Fruit fly (Drosophila melanogaster) whole organism, embryonic: ENCODE data around the gene Xport-B.

Experiments
- CG10543 ChIP-seq: fragments of 200-800 bp; sonication (Bioruptor generic); optimal IDR thresholded peaks from 3 replicates; lab custom pipeline; 2017; ENCODE audit warnings: missing biosample characterization, mild to moderate bottlenecking, missing genetic modification characterization, moderate library complexity
- CG12071 ChIP-seq: fragments of 200-800 bp; sonication (Bioruptor generic); optimal IDR thresholded peaks from 3 replicates; lab custom pipeline; 2018; ENCODE audit warnings: missing biosample characterization, mild to moderate bottlenecking, missing genetic modification characterization
- CG12299 ChIP-seq: fragments of 200-800 bp; sonication (Bioruptor generic); optimal IDR thresholded peaks from 2 replicates; lab custom pipeline; 2018; ENCODE audit warnings: missing biosample characterization, mild to moderate bottlenecking, missing genetic modification characterization
- CG12391 ChIP-seq: fragments of 200-800 bp; sonication (Bioruptor generic); optimal IDR thresholded peaks from 3 replicates; lab custom pipeline; 2018; ENCODE audit warnings: missing biosample characterization, mild to moderate bottlenecking, missing genetic modification characterization, moderate library complexity
- CG13894 ChIP-seq: fragments of 200-800 bp; sonication (Bioruptor generic); optimal IDR thresholded peaks from 3 replicates; lab custom pipeline; 2018; ENCODE audit warnings: missing biosample characterization, mild to moderate bottlenecking, missing genetic modification characterization, moderate library complexity
- CG14014 ChIP-seq: fragments of 200-800 bp; sonication (Bioruptor generic); IDR thresholded peaks from 2 replicates; pipeline ENCODE4 v1.3.6; 2022; ENCODE audit warnings: missing biosample characterization, missing genetic modification characterization
- CG14667 ChIP-seq: fragments of 200-800 bp; sonication (Bioruptor generic); IDR thresholded peaks from 2 replicates; pipeline ENCODE4 v1.3.6; 2022; ENCODE audit warnings: missing biosample characterization, missing genetic modification characterization
- CG18619 ChIP-seq: fragments of 200-800 bp; sonication (Bioruptor generic); optimal IDR thresholded peaks from 3 replicates; lab custom pipeline; 2017; ENCODE audit warnings: missing biosample characterization, mild to moderate bottlenecking, missing genetic modification characterization
- CG3281 ChIP-seq: fragments of 200-800 bp; sonication (Bioruptor generic); optimal IDR thresholded peaks from 3 replicates; lab custom pipeline; 2017; ENCODE audit warnings: missing biosample characterization, mild to moderate bottlenecking, missing genetic modification characterization
- CG42726 ChIP-seq: fragments of 200-800 bp; sonication (Bioruptor generic); IDR thresholded peaks from 2 replicates; pipeline ENCODE4 v1.3.6; 2022; ENCODE audit warnings: missing biosample characterization, missing genetic modification characterization; ENCODE audit not compliant: partially characterized antibody
- CG8290 ChIP-seq, 3 experiments: fragments of 200-800 bp; sonication (Bioruptor generic); optimal IDR thresholded peaks; 2 replicates each; lab custom pipeline; 2016 to 2019; ENCODE audit warnings: missing biosample characterization in 3 of 3, missing genetic modification characterization in 3 of 3, mild to moderate bottlenecking in 2 of 3, moderate library complexity in 1 of 3
- CG8944 ChIP-seq: fragments of 200-800 bp; sonication (Bioruptor generic); optimal IDR thresholded peaks from 3 replicates; lab custom pipeline; 2016; ENCODE audit warnings: missing biosample characterization, missing genetic modification characterization
- CG9797 ChIP-seq: fragments of 200-800 bp; sonication (Bioruptor generic); optimal IDR thresholded peaks from 3 replicates; lab custom pipeline; 2018; ENCODE audit warnings: missing biosample characterization, mild to moderate bottlenecking, missing genetic modification characterization
- CoRest ChIP-seq: fragments of 200-800 bp; sonication (Bioruptor generic); optimal IDR thresholded peaks from 3 replicates; lab custom pipeline; 2018; ENCODE audit warnings: missing biosample characterization, mild to moderate bottlenecking, missing genetic modification characterization, moderate library complexity
- Dad ChIP-seq: fragments of 200-800 bp; sonication (Bioruptor generic); optimal IDR thresholded peaks from 3 replicates; lab custom pipeline; 2016; ENCODE audit warnings: missing biosample characterization, missing genetic modification characterization
- Dek ChIP-seq: fragments of 200-800 bp; sonication (Bioruptor generic); optimal IDR thresholded peaks from 3 replicates; lab custom pipeline; 2019; ENCODE audit warnings: missing biosample characterization, mild to moderate bottlenecking, missing genetic modification characterization, moderate library complexity
- E2f2 ChIP-seq: fragments of 200-800 bp; sonication (Bioruptor generic); IDR thresholded peaks from 2 replicates; pipeline ENCODE4 v1.3.6; 2022; ENCODE audit warnings: missing biosample characterization, missing genetic modification characterization
- Eip74EF ChIP-seq, 2 experiments: fragments of 200-800 bp in 1 of 2; fragments of >200 bp in 1 of 2; sonication (Bioruptor generic) in 1 of 2; optimal IDR thresholded peaks; 2 replicates each; lab custom pipeline; 2017 to 2019; ENCODE audit warnings: missing biosample characterization in 2 of 2, missing genetic modification characterization in 2 of 2, mild to moderate bottlenecking in 1 of 2, moderate library complexity in 1 of 2
- HLH4C ChIP-seq: fragments of 200-800 bp; sonication (Bioruptor generic); IDR thresholded peaks from 3 replicates; pipeline ENCODE4 v1.3.6; 2022; ENCODE audit warnings: missing biosample characterization, missing genetic modification characterization; ENCODE audit not compliant: partially characterized antibody
- HmgZ ChIP-seq: fragments of 200-800 bp; sonication (Bioruptor generic); optimal IDR thresholded peaks from 2 replicates; lab custom pipeline; 2018; ENCODE audit warnings: missing biosample characterization, mild to moderate bottlenecking, missing genetic modification characterization
- MESR4 ChIP-seq: fragments of 200-800 bp; sonication (Bioruptor generic); optimal IDR thresholded peaks from 2 replicates; lab custom pipeline; 2018; ENCODE audit warnings: missing biosample characterization, mild to moderate bottlenecking, missing genetic modification characterization, moderate library complexity
- Med ChIP-seq: fragments of 200-800 bp; sonication (Bioruptor generic); peaks from one replicate; lab custom pipeline; 2016; ENCODE audit warnings: missing biosample characterization, missing genetic modification characterization, mild to moderate bottlenecking, inconsistent platforms, moderate library complexity
- Nf-YC ChIP-seq: fragments of 200-800 bp; optimal IDR thresholded peaks from 3 replicates; lab custom pipeline; 2019; ENCODE audit warnings: missing biosample characterization, mild to moderate bottlenecking, missing genetic modification characterization, moderate library complexity
- Opbp ChIP-seq: fragments of 200-800 bp; sonication (Bioruptor generic); IDR thresholded peaks from 3 replicates; pipeline ENCODE4 v1.3.6; 2022; ENCODE audit warnings: missing biosample characterization, missing genetic modification characterization; ENCODE audit not compliant: partially characterized antibody
- Rfx ChIP-seq: fragments of 200-800 bp; sonication (Bioruptor generic); IDR thresholded peaks from 2 replicates; pipeline ENCODE4 v1.3.6; 2022; ENCODE audit warnings: missing biosample characterization, missing genetic modification characterization
- Scr ChIP-seq: fragments of 200-800 bp; sonication (Bioruptor generic); IDR thresholded peaks from 2 replicates; pipeline ENCODE4 v1.3.6; 2022; ENCODE audit warnings: missing biosample characterization, missing genetic modification characterization; ENCODE audit not compliant: partially characterized antibody
- Sry-δ ChIP-seq: fragments of 200-800 bp; sonication (Bioruptor generic); optimal IDR thresholded peaks from 2 replicates; lab custom pipeline; 2016; ENCODE audit warnings: missing biosample characterization, missing genetic modification characterization
- Stat92E ChIP-seq, 3 experiments: fragments of >200 bp in 2 of 3; fragments of 200-800 bp in 1 of 3; sonication (Bioruptor generic) in 1 of 3; optimal IDR thresholded peaks; 2 replicates each; lab custom pipeline; 2017 to 2019; ENCODE audit warnings: missing biosample characterization in 3 of 3, missing genetic modification characterization in 3 of 3, mild to moderate bottlenecking in 1 of 3, moderate library complexity in 1 of 3
- chinmo ChIP-seq: fragments of 200-800 bp; sonication (Bioruptor generic); IDR thresholded peaks from 4 replicates; pipeline ENCODE4 v1.3.6; 2022; ENCODE audit warnings: missing biosample characterization, missing genetic modification characterization; ENCODE audit not compliant: partially characterized antibody
- crol ChIP-seq: fragments of 200-800 bp; sonication (Bioruptor generic); IDR thresholded peaks from 2 replicates; pipeline ENCODE4 v1.3.6; 2022; ENCODE audit warnings: missing biosample characterization, missing genetic modification characterization
- inv ChIP-seq: fragments of 200-800 bp; sonication (Bioruptor generic); IDR thresholded peaks from 2 replicates; pipeline ENCODE4 v1.3.6; 2022; ENCODE audit warnings: missing biosample characterization, missing genetic modification characterization; ENCODE audit not compliant: partially characterized antibody
- knrl ChIP-seq: fragments of 200-800 bp; sonication (Bioruptor generic); IDR thresholded peaks from 3 replicates; pipeline ENCODE4 v1.3.6; 2022; ENCODE audit warnings: missing biosample characterization, missing genetic modification characterization; ENCODE audit not compliant: partially characterized antibody
- lilli ChIP-seq: fragments of 200-800 bp; sonication (Bioruptor generic); optimal IDR thresholded peaks from 3 replicates; lab custom pipeline; 2016; ENCODE audit warnings: missing biosample characterization, missing genetic modification characterization
- mirr ChIP-seq: fragments of 200-800 bp; sonication (Bioruptor generic); optimal IDR thresholded peaks from 3 replicates; lab custom pipeline; 2018; ENCODE audit warnings: missing biosample characterization, mild to moderate bottlenecking, missing genetic modification characterization
- nerfin-1 ChIP-seq: fragments of 200-800 bp; sonication (Bioruptor generic); optimal IDR thresholded peaks from 3 replicates; lab custom pipeline; 2019; ENCODE audit warnings: missing biosample characterization, mild to moderate bottlenecking, missing genetic modification characterization, moderate library complexity
- row ChIP-seq: fragments of 200-800 bp; sonication (Bioruptor generic); IDR thresholded peaks from 3 replicates; pipeline ENCODE4 v1.3.6; 2022; ENCODE audit warnings: missing biosample characterization, missing genetic modification characterization
- sd ChIP-seq: fragments of 200-800 bp; sonication (Bioruptor generic); optimal IDR thresholded peaks from 3 replicates; lab custom pipeline; 2018; ENCODE audit warnings: missing biosample characterization, mild to moderate bottlenecking, missing genetic modification characterization, moderate library complexity
- sens ChIP-seq: fragments of 200-800 bp; sonication (Bioruptor generic); peaks from one replicate; lab custom pipeline; 2016; ENCODE audit warnings: missing biosample characterization, missing genetic modification characterization
- sna ChIP-seq: fragments of 200-800 bp; sonication (Bioruptor generic); IDR thresholded peaks from 2 replicates; pipeline ENCODE4 v1.3.6; 2022; ENCODE audit warnings: missing biosample characterization, missing genetic modification characterization; ENCODE audit not compliant: partially characterized antibody
- sob ChIP-seq: fragments of 200-800 bp; sonication (Bioruptor generic); IDR thresholded peaks from 2 replicates; pipeline ENCODE4 v1.3.6; 2022; ENCODE audit warnings: missing biosample characterization, missing genetic modification characterization
- stwl ChIP-seq: fragments of 200-800 bp; sonication (Bioruptor generic); optimal IDR thresholded peaks from 3 replicates; lab custom pipeline; 2018; ENCODE audit warnings: missing biosample characterization, mild to moderate bottlenecking, missing genetic modification characterization, moderate library complexity
- trem ChIP-seq: fragments of 200-800 bp; optimal IDR thresholded peaks from 3 replicates; lab custom pipeline; 2019; ENCODE audit warnings: missing biosample characterization, mild to moderate bottlenecking, missing genetic modification characterization, moderate library complexity
- vnd ChIP-seq: fragments of 200-800 bp; sonication (Bioruptor generic); IDR thresholded peaks from 3 replicates; pipeline ENCODE4 v1.3.6; 2022; ENCODE audit warnings: missing biosample characterization, missing genetic modification characterization; ENCODE audit not compliant: partially characterized antibody
- vvl ChIP-seq: fragments of 200-800 bp; sonication (Bioruptor generic); IDR thresholded peaks from 2 replicates; pipeline ENCODE4 v1.3.6; 2022; ENCODE audit warnings: missing biosample characterization, missing genetic modification characterization
- zf30C ChIP-seq: fragments of 200-800 bp; sonication (Bioruptor generic); optimal IDR thresholded peaks from 3 replicates; lab custom pipeline; 2018; ENCODE audit warnings: missing biosample characterization, mild to moderate bottlenecking, missing genetic modification characterization
- zfh2 ChIP-seq: fragments of 200-800 bp; sonication (Bioruptor generic); optimal IDR thresholded peaks from 2 replicates; lab custom pipeline; 2016; ENCODE audit warnings: missing biosample characterization, missing genetic modification characterization

The Xport-B gene

dm6 chr3R:19902926-19903739 lies 12.1 kb downstream of the Xport-B start, which contains the start of gene ClpX (continued):
- TF ChIP-seq sob: no peak
- TF ChIP-seq row (GFP tag; lab: Robert Waterston, UW): peak; percentile 91
- no peak for TF ChIP-seq zfh2 (GFP tag; lab: Kevin White, UChicago)
- TF ChIP-seq HLH4C: peak; percentile 79
- TF ChIP-seq E2f2 (GFP tag; lab: Robert Waterston, UW): peak; percentile 35; the same call in 1 of the 2 replicates
- peak; percentile 87 for TF ChIP-seq MESR4
- no peak for TF ChIP-seq CG12071
- TF ChIP-seq mirr (GFP tag; lab: Kevin White, UChicago): no peak
- TF ChIP-seq Dad (GFP tag; lab: Kevin White, UChicago): peak; percentile 50
- TF ChIP-seq Nf-YC (tag; lab: Kevin White, UChicago): peak; percentile 28
- TF ChIP-seq CG8290 (GFP tag; optimal IDR thresholded peaks at IDR 0.05; lab: Kevin White, UChicago): no peak
- TF ChIP-seq CG8290 (tag; optimal IDR thresholded peaks at IDR 0.05; lab: Kevin White, UChicago): peak in 1 of 2 experiments; percentile 50
- peak; percentile 7 for TF ChIP-seq CG12391 (tag; lab: Kevin White, UChicago)
- TF ChIP-seq lilli: peak; percentile 5
- peak; percentile 63 for TF ChIP-seq Sry-δ (GFP tag; lab: Kevin White, UChicago)
- TF ChIP-seq inv (GFP tag; lab: Robert Waterston, UW): peak; percentile 45
- peak; percentile 10 for TF ChIP-seq CG13894 (tag; lab: Kevin White, UChicago)
- peak; percentile 66 for TF ChIP-seq vnd (GFP tag; lab: Robert Waterston, UW)
- peak; percentile 70 for TF ChIP-seq crol (GFP tag; lab: Robert Waterston, UW)
- peak; percentile 46; the same call in 1 of the 2 replicates for TF ChIP-seq CG42726 (GFP tag; lab: Robert Waterston, UW)
- no peak for TF ChIP-seq CG14014 (GFP tag; lab: Robert Waterston, UW)
- peak; percentile 77 for TF ChIP-seq HmgZ (tag; lab: Kevin White, UChicago)
- peak; percentile 24 for TF ChIP-seq sd (tag; lab: Kevin White, UChicago)
- TF ChIP-seq CG9797 (GFP tag; lab: Kevin White, UChicago): peak; percentile 23
- TF ChIP-seq CG18619: no peak
- 0 out of 4 replicates have a peak, but pooled peaks have one; percentile 41 for TF ChIP-seq chinmo (GFP tag; lab: Robert Waterston, UW)
- 0 out of 2 replicates have a peak, but pooled peaks have one; percentile 14 for TF ChIP-seq Rfx
- peak; percentile 17 for TF ChIP-seq CG3281 (GFP tag; lab: Kevin White, UChicago)
- TF ChIP-seq sens (GFP tag; lab: Kevin White, UChicago): peak; percentile 80
- peak; percentile 69 for TF ChIP-seq Scr
- peak; percentile 16 for TF ChIP-seq CoRest
- TF ChIP-seq CG10543 (GFP tag; lab: Kevin White, UChicago): peak; percentile 28
- peak; percentile 68 for TF ChIP-seq stwl
- TF ChIP-seq Med (GFP tag; lab: Kevin White, UChicago): peak; percentile 81
- peak; percentile 57 for TF ChIP-seq trem
- TF ChIP-seq Stat92E (GFP tag; optimal IDR thresholded peaks at IDR 0.05; lab: Kevin White, UChicago): peak in 1 of 3 experiments; percentile 48
- peak; percentile 60 for TF ChIP-seq knrl (GFP tag; lab: Robert Waterston, UW)
- no peak for TF ChIP-seq Eip74EF (GFP tag; optimal IDR thresholded peaks at IDR 0.05; lab: Kevin White, UChicago)
- no peak for TF ChIP-seq CG8944 (GFP tag; lab: Kevin White, UChicago)
- TF ChIP-seq CG12299 (tag; lab: Kevin White, UChicago): no peak
- peak; percentile 20 for TF ChIP-seq Dek (tag; lab: Kevin White, UChicago)
- peak; percentile 80 for TF ChIP-seq sna (GFP tag; lab: Robert Waterston, UW)
- no peak for TF ChIP-seq CG14667 (GFP tag; lab: Robert Waterston, UW)
- TF ChIP-seq Opbp (GFP tag; lab: Robert Waterston, UW): peak; percentile 69
- no peak for TF ChIP-seq zf30C (GFP tag; lab: Kevin White, UChicago)
- 0 out of 2 replicates have a peak, but pooled peaks have one; percentile 26 for TF ChIP-seq vvl
- peak; percentile 37 for TF ChIP-seq nerfin-1 (tag; lab: Kevin White, UChicago)
